Worm (Caenorhabditis elegans): ENCODE data around the gene asp-6.

DNA sequence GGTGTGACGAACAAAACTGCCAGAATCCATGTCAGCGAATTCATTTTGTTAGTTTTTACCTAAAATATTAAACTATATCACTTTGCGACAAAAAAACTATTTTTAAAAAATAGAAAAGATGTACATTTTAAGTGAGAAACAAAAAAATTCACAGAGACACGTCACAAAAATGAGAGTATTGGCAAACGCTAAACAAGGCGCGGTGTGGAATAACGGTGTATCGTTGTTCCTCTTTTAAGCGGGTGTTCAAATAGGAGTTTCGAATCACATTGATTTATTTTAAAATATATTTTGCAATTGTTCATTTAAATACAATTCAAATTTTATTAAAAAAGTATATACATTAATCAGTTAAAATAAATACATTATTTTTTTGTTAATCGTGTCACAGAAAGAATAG, 33.8 kb upstream of the asp-6 start, which contains the start of gene sel-9:
- TF ChIP-seq flt-1 (GFP tag; IDR thresholded peaks at IDR 0.05) (no peak), tab-1 (GFP tag; IDR thresholded peaks at IDR 0.05) (no peak), ztf-23 (GFP tag; IDR thresholded peaks at IDR 0.05) (0 out of 2 replicates have a peak, but pooled peaks have one; percentile 7)

All from whole organism, midembryonic.